Worm (Caenorhabditis elegans): ENCODE data around the gene egl-5.

Gene egl-5

ce11 chrIII:7824041-7824440 lies 9.9 kb downstream of the egl-5 start:
- TF ChIP-seq him-1 (tag; optimal IDR thresholded peaks at IDR 0.05) = no peak
- no peak for TF ChIP-seq dao-5 (tag; optimal IDR thresholded peaks at IDR 0.05)
- TF ChIP-seq W03F9.2 (tag; optimal IDR thresholded peaks at IDR 0.05) = no peak

ce11 chrIII:7828576-7829461 lies 14.6 kb downstream of the egl-5 start, which contains the start of the genes egl-45 and kcmf-1:
TSS of gene egl-45 (minus strand) at chrIII:7828626.
TSS of gene kcmf-1 (plus strand) at chrIII:7829411.
- no peak for TF ChIP-seq him-1 (tag; optimal IDR thresholded peaks at IDR 0.05)
- peak; percentile 50 for TF ChIP-seq W03F9.2 (tag; optimal IDR thresholded peaks at IDR 0.05)
- TF ChIP-seq dao-5 (tag; optimal IDR thresholded peaks at IDR 0.05) = no peak

ce11 chrIII:7832473-7832872 lies 18.3 kb downstream of the egl-5 start:
- TF ChIP-seq dao-5 (tag; optimal IDR thresholded peaks at IDR 0.05) (no peak), W03F9.2 (tag; optimal IDR thresholded peaks at IDR 0.05) (no peak), him-1 (tag; optimal IDR thresholded peaks at IDR 0.05) (no peak)

ce11 chrIII:7834848-7835247 lies 20.7 kb downstream of the egl-5 start:
- TF ChIP-seq dao-5 (tag; optimal IDR thresholded peaks at IDR 0.05) (no peak), W03F9.2 (tag; optimal IDR thresholded peaks at IDR 0.05) (no peak), him-1 (tag; optimal IDR thresholded peaks at IDR 0.05) (no peak)

- TF ChIP-seq W03F9.2 (tag; optimal IDR thresholded peaks at IDR 0.05) = no peak
- TF ChIP-seq dao-5 (tag; optimal IDR thresholded peaks at IDR 0.05) = no peak
- no peak for TF ChIP-seq him-1 (tag; optimal IDR thresholded peaks at IDR 0.05)
These were observed 21.5 kb downstream of the egl-5 start for ce11 chrIII:7835684-7836083.

ce11 chrIII:7837567-7837966 lies 23.4 kb downstream of the egl-5 start:
- no peak for TF ChIP-seq W03F9.2 (tag; optimal IDR thresholded peaks at IDR 0.05)
- no peak for TF ChIP-seq him-1 (tag; optimal IDR thresholded peaks at IDR 0.05)
- TF ChIP-seq dao-5 (tag; optimal IDR thresholded peaks at IDR 0.05) = no peak

ce11 chrIII:7838907-7839642 lies 24.9 kb downstream of the egl-5 start, which contains the start of gene ceh-23:
TSS of gene ceh-23 (plus strand) at chrIII:7839592.
- no peak for TF ChIP-seq dao-5 (tag; optimal IDR thresholded peaks at IDR 0.05)
- no peak for TF ChIP-seq him-1 (tag; optimal IDR thresholded peaks at IDR 0.05)
- TF ChIP-seq W03F9.2 (tag; optimal IDR thresholded peaks at IDR 0.05) = no peak

- TF ChIP-seq dao-5 (tag; optimal IDR thresholded peaks at IDR 0.05) = no peak
- no peak for TF ChIP-seq W03F9.2 (tag; optimal IDR thresholded peaks at IDR 0.05)
- no peak for TF ChIP-seq him-1 (tag; optimal IDR thresholded peaks at IDR 0.05)
These were observed 29.4 kb downstream of the egl-5 start, which contains the start of gene ZK652.8 for ce11 chrIII:7843536-7843935. TSS of gene ZK652.8 (minus strand) at chrIII:7843636.

- no peak for TF ChIP-seq W03F9.2 (tag; optimal IDR thresholded peaks at IDR 0.05)
- TF ChIP-seq dao-5 (tag; optimal IDR thresholded peaks at IDR 0.05) = no peak
- TF ChIP-seq him-1 (tag; optimal IDR thresholded peaks at IDR 0.05) = no peak
These were observed 34.0 kb downstream of the egl-5 start for ce11 chrIII:7848173-7848572.

ce11 chrIII:7854494-7855184 lies 40.5 kb downstream of the egl-5 start, which contains the start of gene rpl-35:
TSS of gene rpl-35 (plus strand) at chrIII:7855134.
- peak; percentile 99 for TF ChIP-seq him-1 (tag; optimal IDR thresholded peaks at IDR 0.05)
- TF ChIP-seq W03F9.2 (tag; optimal IDR thresholded peaks at IDR 0.05) = peak; percentile 99
- TF ChIP-seq dao-5 (tag; optimal IDR thresholded peaks at IDR 0.05) = peak; percentile 79

- no peak for TF ChIP-seq him-1 (tag; optimal IDR thresholded peaks at IDR 0.05)
These were observed 41.3 kb downstream of the egl-5 start for ce11 chrIII:7855468-7855867.

ce11 chrIII:7857142-7857541 lies 43.0 kb downstream of the egl-5 start, which contains the start of gene tag-307:
TSS of gene tag-307 (minus strand) at chrIII:7857242.
- no peak for TF ChIP-seq him-1 (tag; optimal IDR thresholded peaks at IDR 0.05)

- TF ChIP-seq him-1 (tag; optimal IDR thresholded peaks at IDR 0.05) (peak; percentile 21), W03F9.2 (tag; optimal IDR thresholded peaks at IDR 0.05) (no peak)
These were observed 44.3 kb downstream of the egl-5 start, which contains the start of the genes coq-5 and ufm-1 for ce11 chrIII:7858407-7859029. TSS of gene coq-5 (minus strand) at chrIII:7858457. TSS of gene ufm-1 (plus strand) at chrIII:7858979.

Measured in whole organism, L4/young adult.